Fruit fly (Drosophila melanogaster) whole organism: ENCODE data around the gene MnM.

ENCODE experiments used
- CG8478 ChIP-seq: fragments of >200 bp; optimal IDR thresholded peaks from 2 replicates; lab custom pipeline; 2018; ENCODE audit warnings: inconsistent platforms
- Dll ChIP-seq: fragments of >200 bp; optimal IDR thresholded peaks from 2 replicates; lab custom pipeline; 2017
- usp ChIP-seq: fragments of >200 bp; optimal IDR thresholded peaks from 2 replicates; lab custom pipeline; 2017; ENCODE audit warnings: missing biosample characterization, missing genetic modification characterization, mixed read lengths

dm6 chr3L:3127544-3127943, 50.8 kb downstream of the MnM start, which contains the start of gene promL:
- no peak for TF ChIP-seq CG8478 (lab: Kevin White, UChicago)
- TF ChIP-seq usp (GFP tag; lab: Kevin White, UChicago), result no peak
- TF ChIP-seq Dll (lab: Kevin White, UChicago), result no peak
